Fruit fly (Drosophila melanogaster) whole organism, adult: ENCODE data around the gene M1BP.

Experiments
- CG11617 ChIP-seq: fragments of 200-800 bp; sonication (Bioruptor generic); optimal IDR thresholded peaks from 2 replicates; lab custom pipeline; 2017; ENCODE audit warnings: mild to moderate bottlenecking, missing biosample characterization, missing genetic modification reagents, missing genetic modification characterization
- CG33017 ChIP-seq: fragments of 200-800 bp; sonication (Bioruptor generic); optimal IDR thresholded peaks from 2 replicates; lab custom pipeline; 2018; ENCODE audit warnings: missing biosample characterization, mild to moderate bottlenecking, missing genetic modification characterization, moderate library complexity
- CG7101 ChIP-seq: fragments of 200-800 bp; sonication (Bioruptor generic); optimal IDR thresholded peaks from 2 replicates; lab custom pipeline; 2018; ENCODE audit warnings: missing biosample characterization, mild to moderate bottlenecking, missing genetic modification characterization, moderate library complexity
- Clk ChIP-seq: fragments of 200-800 bp; sonication (Bioruptor generic); optimal IDR thresholded peaks from 2 replicates; lab custom pipeline; 2017; ENCODE audit warnings: missing biosample characterization, missing genetic modification characterization
- bab1 ChIP-seq: fragments of 200-800 bp; sonication (Bioruptor generic); optimal IDR thresholded peaks from 3 replicates; lab custom pipeline; 2019; ENCODE audit warnings: missing biosample characterization, mild to moderate bottlenecking, missing genetic modification characterization, moderate library complexity
- cic ChIP-seq: fragments of 200-800 bp; sonication (Bioruptor generic); optimal IDR thresholded peaks from 2 replicates; lab custom pipeline; 2017; ENCODE audit warnings: missing biosample characterization, mild to moderate bottlenecking, missing genetic modification characterization, moderate library complexity
- kay ChIP-seq: fragments of 200-800 bp; sonication (Bioruptor generic); peaks from one replicate; lab custom pipeline; 2016; ENCODE audit warnings: missing biosample characterization, missing genetic modification characterization, borderline replicate concordance

DNA sequence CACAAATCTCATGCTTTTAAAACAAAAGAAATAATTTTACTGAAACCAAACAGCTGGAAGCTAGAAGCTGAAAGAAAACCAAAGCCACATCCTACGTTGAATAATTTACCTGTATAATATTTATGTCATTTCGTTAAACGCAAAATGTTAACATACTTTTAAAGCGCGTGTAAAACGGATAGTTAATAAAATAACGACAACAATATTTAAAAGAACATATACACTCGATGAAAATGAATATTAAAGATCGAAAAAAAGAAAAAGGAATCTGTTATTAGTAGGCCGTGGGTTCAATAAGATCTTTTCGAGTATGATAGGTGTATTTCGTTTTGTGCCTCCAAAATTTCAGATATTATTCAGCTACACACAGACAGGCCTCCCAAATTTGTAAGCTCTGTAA is 10.4 kb downstream of the M1BP start, which contains the start of gene CG8136:
- TF ChIP-seq kay (GFP tag; lab: Kevin White, UChicago) (peak; percentile 47), cic (GFP tag; lab: Kevin White, UChicago) (no peak), Clk (GFP tag; lab: Kevin White, UChicago) (no peak), CG11617 (GFP tag; lab: Kevin White, UChicago) (no peak), CG7101 (tag; lab: Kevin White, UChicago) (no peak), bab1 (GFP tag; lab: Kevin White, UChicago) (no peak), CG33017 (tag; lab: Kevin White, UChicago) (no peak)
